Worm (Caenorhabditis elegans): Measurements from ENCODE around the gene F08G12.5.
A peak's percentile ranks its signal among the peaks of the same experiment; 100 is the strongest.

The F08G12.5 gene

DNA sequence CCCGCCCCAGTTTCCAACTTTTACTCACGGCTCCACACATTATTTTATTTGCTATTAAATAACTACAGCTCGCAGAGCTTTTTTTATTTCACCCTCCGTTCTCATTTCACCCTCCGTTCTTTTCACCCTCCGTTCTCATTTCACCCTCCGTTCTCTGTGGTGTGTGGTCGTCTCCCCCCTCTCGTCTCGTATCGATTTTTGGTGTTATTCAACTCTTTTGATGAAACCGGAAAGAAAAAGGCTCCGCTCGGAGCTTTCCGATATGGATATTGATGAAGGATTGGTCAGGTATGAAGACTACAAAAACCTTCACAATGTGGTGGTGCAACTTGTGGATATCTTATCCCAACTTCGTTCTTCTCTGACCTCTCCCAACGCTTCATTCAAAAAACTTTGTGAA is 19.6 kb downstream of the F08G12.5 start:
- TF ChIP-seq elt-3 (tag; optimal IDR thresholded peaks at IDR 0.05) (no peak), irx-1 (tag; optimal IDR thresholded peaks at IDR 0.05) (no peak), dsc-1 (tag; optimal IDR thresholded peaks at IDR 0.05) (no peak), nhr-28 (tag; optimal IDR thresholded peaks at IDR 0.05) (no peak), nhr-77 (tag; optimal IDR thresholded peaks at IDR 0.05) (no peak), snpc-4 (tag; optimal IDR thresholded peaks at IDR 0.05) (no peak), ces-1 (GFP tag; optimal IDR thresholded peaks at IDR 0.05) (no peak), lin-15B (tag; optimal IDR thresholded peaks at IDR 0.05) (no peak), ceh-8 (GFP tag; optimal IDR thresholded peaks at IDR 0.05) (no peak), ets-5 (GFP tag; IDR thresholded peaks at IDR 0.05) (no peak), snu-23 (GFP tag; optimal IDR thresholded peaks at IDR 0.05) (no peak), sup-37 (GFP tag; optimal IDR thresholded peaks at IDR 0.05) (no peak), fkh-4 (tag; optimal IDR thresholded peaks at IDR 0.05; ENCODE audit: borderline replicate concordance) (no peak), unc-30 (tag; optimal IDR thresholded peaks at IDR 0.05) (no peak), fkh-8 (tag; optimal IDR thresholded peaks at IDR 0.05) (no peak), aly-2 (tag; optimal IDR thresholded peaks at IDR 0.05) (no peak), swsn-7 (tag; optimal IDR thresholded peaks at IDR 0.05) (no peak)

DNA sequence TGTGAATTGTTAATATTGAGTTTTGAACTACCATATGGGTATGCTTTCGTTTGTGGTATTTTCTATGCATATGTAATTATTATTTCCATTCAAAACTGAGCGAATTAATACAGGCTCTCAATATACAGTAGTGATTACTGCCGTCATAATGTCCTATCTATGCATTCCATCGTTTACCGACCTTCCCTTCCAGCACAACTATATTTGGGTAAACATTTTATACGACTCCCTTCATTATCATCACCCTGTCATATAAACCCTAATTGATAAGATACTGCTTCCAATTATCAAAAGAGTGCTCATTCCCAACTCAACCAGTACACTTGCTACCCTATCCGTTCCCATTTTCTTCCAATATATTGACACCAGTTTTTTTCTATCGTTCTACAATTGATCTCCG is 20.2 kb downstream of the F08G12.5 start:
- TF ChIP-seq elt-2 (tag; optimal IDR thresholded peaks at IDR 0.05) (peak; percentile 53), unc-86 (tag; optimal IDR thresholded peaks at IDR 0.05) (no peak), dpl-1 (GFP tag; optimal IDR thresholded peaks at IDR 0.05) (no peak), sox-4 (tag; optimal IDR thresholded peaks at IDR 0.05) (no peak)

DNA sequence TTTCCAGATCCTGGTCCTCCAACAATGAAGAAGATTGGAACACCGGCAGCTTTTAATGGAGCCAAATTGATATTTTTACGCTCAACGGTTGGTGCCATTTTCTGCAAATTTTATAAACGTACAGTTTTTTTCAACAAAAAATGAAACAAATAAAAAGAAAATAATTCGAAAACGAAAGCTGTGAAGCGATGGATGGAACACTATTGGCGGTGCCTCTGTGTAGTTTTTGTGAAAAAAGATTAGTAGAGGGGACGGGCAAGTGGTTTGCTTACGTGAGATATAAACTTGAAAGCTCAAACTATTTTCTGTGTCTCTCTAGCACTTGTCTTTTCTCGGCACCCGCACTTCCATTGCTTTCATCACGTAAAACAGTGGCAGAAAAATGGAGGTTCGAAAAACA is 22.5 kb downstream of the F08G12.5 start, which contains the start of gene F38B2.4:
TSS of gene F38B2.4 (minus strand) at position 101 of the 400 bp plus-strand sequence.
- TF ChIP-seq nhr-90 (tag; optimal IDR thresholded peaks at IDR 0.05; ENCODE audit: poor library complexity): no peak
- TF ChIP-seq nhr-85 (tag): peak; percentile 24
- no peak for TF ChIP-seq ama-1 (optimal IDR thresholded peaks at IDR 0.05)
- no peak for TF ChIP-seq hpl-2 (GFP tag; optimal IDR thresholded peaks at IDR 0.05)
- no peak for TF ChIP-seq hlh-4 (tag; optimal IDR thresholded peaks at IDR 0.05)
- TF ChIP-seq lin-14 (GFP tag; optimal IDR thresholded peaks at IDR 0.05): peak; percentile 62
- peak; percentile 17 for TF ChIP-seq rnt-1 (tag; optimal IDR thresholded peaks at IDR 0.05)
- no peak for TF ChIP-seq pqm-1 (tag; optimal IDR thresholded peaks at IDR 0.05)
- TF ChIP-seq nhr-77 (tag; optimal IDR thresholded peaks at IDR 0.05): no peak
- TF ChIP-seq pag-3 (tag; optimal IDR thresholded peaks at IDR 0.05; ENCODE audit: borderline replicate concordance, insufficient read depth): peak; percentile 37
- TF ChIP-seq ceh-90 (tag; optimal IDR thresholded peaks at IDR 0.05): no peak
- no peak for TF ChIP-seq unc-62 (GFP tag; optimal IDR thresholded peaks at IDR 0.05)

DNA sequence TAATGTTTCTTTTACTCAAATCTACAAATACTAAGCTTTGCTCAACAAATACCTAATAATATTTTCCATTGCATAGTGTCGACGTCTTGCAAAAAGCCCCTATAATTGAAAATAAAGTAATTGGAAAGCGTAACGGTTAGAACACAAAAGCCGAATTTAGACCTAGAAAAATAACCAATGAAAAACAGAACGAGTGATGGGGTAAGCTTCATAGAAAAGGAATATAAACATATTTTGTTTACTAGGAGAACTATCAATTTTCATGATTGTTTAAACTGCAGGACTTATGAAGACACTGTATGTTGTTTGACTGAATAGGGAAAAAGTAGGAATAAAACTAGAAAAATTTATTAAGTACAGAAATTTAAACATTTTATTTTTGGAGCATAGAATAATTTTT is 23.8 kb downstream of the F08G12.5 start, which contains the start of gene F38B2.3:
TSS of gene F38B2.3 (minus strand) at position 101 of the 400 bp plus-strand sequence.
- TF ChIP-seq pag-3 (tag; optimal IDR thresholded peaks at IDR 0.05; ENCODE audit: borderline replicate concordance, insufficient read depth): no peak
- no peak for TF ChIP-seq efl-3 (GFP tag; optimal IDR thresholded peaks at IDR 0.05)
- TF ChIP-seq elt-2 (tag; optimal IDR thresholded peaks at IDR 0.05): no peak
- TF ChIP-seq unc-98 (GFP tag; IDR thresholded peaks at IDR 0.05): no peak
- TF ChIP-seq ces-1 (GFP tag; optimal IDR thresholded peaks at IDR 0.05): no peak

DNA sequence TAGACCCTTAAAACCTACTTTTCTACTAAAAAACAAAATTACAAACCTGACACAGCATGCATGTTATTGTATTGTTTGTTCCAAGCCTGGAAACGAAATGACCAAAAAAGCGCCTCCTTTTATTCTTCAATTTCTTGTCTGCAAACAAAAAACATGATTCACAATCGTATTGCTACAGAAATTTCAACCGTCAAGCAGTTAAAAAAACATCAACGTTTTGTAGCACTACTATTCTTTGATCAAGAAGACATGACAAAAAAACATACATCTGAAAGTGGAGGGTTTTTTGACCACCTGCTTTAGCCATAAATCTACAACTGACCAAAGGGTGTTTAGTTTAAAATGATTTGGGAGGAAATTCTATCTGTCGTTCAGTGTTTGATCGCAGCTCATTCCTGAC is 28.9 kb downstream of the F08G12.5 start, which contains the start of gene F38B2.6:
TSS of gene F38B2.6 (minus strand) at position 101 of the 400 bp plus-strand sequence.
- TF ChIP-seq hlh-4 (tag; optimal IDR thresholded peaks at IDR 0.05) (no peak), irx-1 (tag; optimal IDR thresholded peaks at IDR 0.05) (no peak), ceh-88 (GFP tag; IDR thresholded peaks at IDR 0.05) (no peak), dsc-1 (tag; optimal IDR thresholded peaks at IDR 0.05) (no peak), nhr-20 (tag; optimal IDR thresholded peaks at IDR 0.05) (no peak), zip-4 (GFP tag; optimal IDR thresholded peaks at IDR 0.05) (no peak), ceh-8 (GFP tag; optimal IDR thresholded peaks at IDR 0.05) (no peak), efl-3 (GFP tag; optimal IDR thresholded peaks at IDR 0.05) (no peak), dpl-1 (GFP tag; optimal IDR thresholded peaks at IDR 0.05) (no peak), unc-30 (tag; optimal IDR thresholded peaks at IDR 0.05) (no peak), jun-1 (tag; optimal IDR thresholded peaks at IDR 0.05) (no peak), ets-5 (GFP tag; IDR thresholded peaks at IDR 0.05) (no peak)
